Worm (Caenorhabditis elegans): ENCODE data around the gene idpc-4.

idpc-4 gene

ce11 chrV:9625122-9625521 lies at the start of gene idpc-4:
idpc-4 (plus strand) TSS chrV:9625422.
- no peak for TF ChIP-seq W03F9.2 (tag; optimal IDR thresholded peaks at IDR 0.05)
- TF ChIP-seq him-1 (tag; optimal IDR thresholded peaks at IDR 0.05), result no peak
- TF ChIP-seq dao-5 (tag; optimal IDR thresholded peaks at IDR 0.05), result no peak

- TF ChIP-seq him-1 (tag; optimal IDR thresholded peaks at IDR 0.05) (no peak), W03F9.2 (tag; optimal IDR thresholded peaks at IDR 0.05) (no peak), dao-5 (tag; optimal IDR thresholded peaks at IDR 0.05) (no peak)
These were observed 48.2 kb upstream of the idpc-4 start, which contains the start of gene F25B3.2 for ce11 chrV:9576991-9577390. F25B3.2 (plus strand) TSS chrV:9577291.

DNA sequence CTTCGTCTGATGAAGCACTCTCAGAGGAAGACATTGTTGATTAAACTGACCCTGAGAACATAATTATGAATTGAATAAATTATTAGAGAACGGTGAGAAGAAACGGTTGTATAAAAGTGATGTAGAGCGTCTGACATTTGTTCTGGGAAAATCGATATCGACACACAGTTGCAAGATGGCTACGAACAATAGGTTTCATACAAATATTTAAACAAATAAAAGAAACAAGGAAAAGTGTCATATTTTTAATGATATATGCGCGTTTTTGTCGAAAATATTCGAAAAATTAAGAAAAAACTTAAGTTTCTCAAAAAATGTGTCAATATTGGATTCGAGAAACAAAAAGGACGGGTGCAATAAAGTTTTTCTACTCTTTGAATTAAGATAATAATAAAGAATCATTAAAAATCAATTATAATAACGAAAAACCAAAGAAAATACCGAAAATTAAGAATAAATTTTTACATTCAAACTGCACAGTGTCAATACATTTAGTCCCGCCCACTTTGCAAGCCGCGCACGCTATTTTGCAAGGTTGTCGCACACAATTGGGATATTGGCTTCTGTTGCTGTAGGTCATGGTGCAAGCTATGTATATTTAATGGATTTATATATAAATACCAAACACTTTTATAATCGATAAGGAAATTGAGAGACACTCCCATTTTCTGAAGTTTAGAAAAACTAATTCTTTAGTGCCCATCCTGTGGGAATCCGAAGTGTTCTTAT lies 42.5 kb upstream of the idpc-4 start, which contains the start of gene rtfo-1:
Gene rtfo-1, minus strand, starts transcription at position 51 of the 729 bp plus-strand sequence.
- TF ChIP-seq W03F9.2 (tag; optimal IDR thresholded peaks at IDR 0.05), result no peak
- TF ChIP-seq dao-5 (tag; optimal IDR thresholded peaks at IDR 0.05), result no peak
- no peak for TF ChIP-seq him-1 (tag; optimal IDR thresholded peaks at IDR 0.05)

DNA sequence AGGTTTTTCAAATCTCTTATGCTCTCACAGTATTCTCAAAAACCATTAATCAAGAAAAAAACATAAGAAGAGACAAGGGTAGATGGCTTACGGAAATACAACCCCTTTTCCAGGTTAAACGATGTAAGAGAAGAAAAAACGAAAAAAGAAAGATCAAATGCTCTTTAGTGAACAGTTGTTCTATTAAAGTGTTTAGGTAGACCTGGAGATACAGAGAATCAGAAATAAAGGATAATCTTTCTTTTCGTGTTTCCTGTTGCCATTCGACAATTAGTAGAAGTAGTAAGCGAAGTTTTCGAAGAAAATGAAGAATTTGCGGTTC lies 41.9 kb upstream of the idpc-4 start, which contains the start of gene K09G1.1:
Gene K09G1.1, plus strand, starts transcription at position 223 of the 322 bp plus-strand sequence.
- no peak for TF ChIP-seq him-1 (tag; optimal IDR thresholded peaks at IDR 0.05)
- TF ChIP-seq W03F9.2 (tag; optimal IDR thresholded peaks at IDR 0.05), result no peak
- TF ChIP-seq dao-5 (tag; optimal IDR thresholded peaks at IDR 0.05), result no peak

ce11 chrV:9584263-9584662 lies 41.0 kb upstream of the idpc-4 start:
- TF ChIP-seq him-1 (tag; optimal IDR thresholded peaks at IDR 0.05) (no peak), W03F9.2 (tag; optimal IDR thresholded peaks at IDR 0.05) (no peak), dao-5 (tag; optimal IDR thresholded peaks at IDR 0.05) (no peak)

- TF ChIP-seq W03F9.2 (tag; optimal IDR thresholded peaks at IDR 0.05) (no peak), him-1 (tag; optimal IDR thresholded peaks at IDR 0.05) (no peak), dao-5 (tag; optimal IDR thresholded peaks at IDR 0.05) (no peak)
These were observed 37.6 kb upstream of the idpc-4 start for ce11 chrV:9587619-9588018.

ce11 chrV:9588574-9588973 lies 36.6 kb upstream of the idpc-4 start:
- TF ChIP-seq dao-5 (tag; optimal IDR thresholded peaks at IDR 0.05), result no peak

ce11 chrV:9590317-9590716 lies 34.9 kb upstream of the idpc-4 start, which contains the start of gene K09G1.2:
K09G1.2 (plus strand) TSS chrV:9590617.
- TF ChIP-seq him-1 (tag; optimal IDR thresholded peaks at IDR 0.05), result no peak
- no peak for TF ChIP-seq W03F9.2 (tag; optimal IDR thresholded peaks at IDR 0.05)
- TF ChIP-seq dao-5 (tag; optimal IDR thresholded peaks at IDR 0.05), result no peak

ce11 chrV:9608256-9608655 lies 17.0 kb upstream of the idpc-4 start, which contains the start of gene dop-2:
dop-2 (plus strand) TSS chrV:9608556.
- no peak for TF ChIP-seq W03F9.2 (tag; optimal IDR thresholded peaks at IDR 0.05)
- no peak for TF ChIP-seq him-1 (tag; optimal IDR thresholded peaks at IDR 0.05)
- TF ChIP-seq dao-5 (tag; optimal IDR thresholded peaks at IDR 0.05), result no peak

ce11 chrV:9609217-9609616 lies 16.0 kb upstream of the idpc-4 start:
- no peak for TF ChIP-seq him-1 (tag; optimal IDR thresholded peaks at IDR 0.05)
- TF ChIP-seq dao-5 (tag; optimal IDR thresholded peaks at IDR 0.05), result no peak
- no peak for TF ChIP-seq W03F9.2 (tag; optimal IDR thresholded peaks at IDR 0.05)

DNA sequence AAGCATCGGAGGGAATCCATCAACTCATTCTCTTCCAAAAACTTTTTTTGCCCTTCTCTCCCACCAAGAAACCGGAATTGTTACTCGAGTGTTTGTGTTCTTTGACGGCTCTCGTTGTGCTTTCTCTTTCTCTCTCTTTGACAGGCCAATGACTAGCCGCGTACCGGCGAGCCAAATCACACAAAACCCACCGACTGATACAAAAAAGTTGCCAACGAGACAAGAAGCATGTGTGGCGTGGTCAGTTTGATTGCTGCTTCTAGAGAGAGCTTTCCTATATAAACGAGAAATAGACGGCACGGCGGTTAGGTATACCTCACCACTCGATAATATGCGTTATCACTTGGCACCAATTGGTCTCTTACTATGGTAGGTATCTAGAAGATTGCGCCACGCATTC lies 9.5 kb upstream of the idpc-4 start, which contains the start of gene pqn-63:
Gene pqn-63, plus strand, starts transcription at position 307 of the 400 bp plus-strand sequence.
- no peak for TF ChIP-seq W03F9.2 (tag; optimal IDR thresholded peaks at IDR 0.05)
- TF ChIP-seq dao-5 (tag; optimal IDR thresholded peaks at IDR 0.05), result no peak
- TF ChIP-seq him-1 (tag; optimal IDR thresholded peaks at IDR 0.05), result no peak

DNA sequence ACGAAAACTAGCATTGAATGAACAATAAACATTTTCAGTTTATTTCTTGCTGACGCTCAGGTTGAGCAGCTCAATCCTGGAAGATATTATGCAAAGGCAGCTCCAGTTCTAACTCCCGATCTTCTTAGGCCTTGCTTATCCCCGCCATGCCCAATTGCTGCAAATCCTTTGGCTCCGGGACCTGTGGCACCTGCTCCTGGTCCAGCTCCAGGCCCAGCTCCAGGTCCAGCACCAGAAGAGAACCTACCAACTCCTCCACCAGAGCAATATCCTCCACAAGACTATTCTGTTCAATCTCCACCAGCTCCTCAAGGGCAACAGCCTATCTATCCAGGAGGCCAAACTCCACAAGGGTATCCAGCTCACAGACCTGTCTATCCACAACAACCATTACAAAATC lies 9.1 kb upstream of the idpc-4 start:
- TF ChIP-seq him-1 (tag; optimal IDR thresholded peaks at IDR 0.05), result no peak
- no peak for TF ChIP-seq dao-5 (tag; optimal IDR thresholded peaks at IDR 0.05)

DNA sequence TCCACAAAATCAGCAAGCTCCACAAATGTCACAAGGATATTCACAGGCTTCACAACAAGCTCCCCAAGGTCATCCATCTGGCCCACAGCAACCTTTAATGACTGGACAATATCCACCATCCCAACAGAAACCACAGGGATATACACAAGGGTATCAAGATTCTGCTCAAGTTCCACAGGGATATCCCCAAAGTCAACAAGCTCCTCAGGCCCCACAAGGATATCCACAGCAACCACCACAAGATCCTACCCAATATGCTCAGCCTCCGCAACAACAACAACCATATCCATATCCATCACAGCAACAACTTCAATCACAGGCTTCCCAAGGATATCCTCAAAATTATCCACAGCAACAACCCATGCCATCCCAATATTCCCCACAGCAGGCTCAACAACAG lies 8.5 kb upstream of the idpc-4 start:
- no peak for TF ChIP-seq dao-5 (tag; optimal IDR thresholded peaks at IDR 0.05)
- TF ChIP-seq him-1 (tag; optimal IDR thresholded peaks at IDR 0.05), result no peak
- no peak for TF ChIP-seq W03F9.2 (tag; optimal IDR thresholded peaks at IDR 0.05)

ce11 chrV:9618420-9618819 lies 6.8 kb upstream of the idpc-4 start:
- TF ChIP-seq him-1 (tag; optimal IDR thresholded peaks at IDR 0.05) (no peak), W03F9.2 (tag; optimal IDR thresholded peaks at IDR 0.05) (no peak), dao-5 (tag; optimal IDR thresholded peaks at IDR 0.05) (no peak)

ce11 chrV:9618919-9619318 lies 6.3 kb upstream of the idpc-4 start, which contains the start of gene idpc-7:
idpc-7 (minus strand) TSS chrV:9619019.
- TF ChIP-seq dao-5 (tag; optimal IDR thresholded peaks at IDR 0.05) (no peak), him-1 (tag; optimal IDR thresholded peaks at IDR 0.05) (no peak), W03F9.2 (tag; optimal IDR thresholded peaks at IDR 0.05) (no peak)
